Worm (Caenorhabditis elegans) whole organism, L4 larva: ENCODE measurements around the gene F58F9.9.

Source experiments
- nhr-11 ChIP-seq: fragments of 150-350 bp; optimal IDR thresholded peaks from 2 replicates; lab custom pipeline; 2014; ENCODE audit warnings: missing biosample characterization, missing genetic modification characterization
- nhr-237 ChIP-seq: sonication (generic microtip); optimal IDR thresholded peaks from 2 replicates; lab custom pipeline; 2017; ENCODE audit warnings: missing biosample characterization, missing genetic modification characterization
- unc-130 ChIP-seq: sonication (generic microtip); optimal IDR thresholded peaks from 2 replicates; lab custom pipeline; 2016; ENCODE audit warnings: missing genetic modification reagents, missing genetic modification characterization, missing compliant biosample characterization

DNA sequence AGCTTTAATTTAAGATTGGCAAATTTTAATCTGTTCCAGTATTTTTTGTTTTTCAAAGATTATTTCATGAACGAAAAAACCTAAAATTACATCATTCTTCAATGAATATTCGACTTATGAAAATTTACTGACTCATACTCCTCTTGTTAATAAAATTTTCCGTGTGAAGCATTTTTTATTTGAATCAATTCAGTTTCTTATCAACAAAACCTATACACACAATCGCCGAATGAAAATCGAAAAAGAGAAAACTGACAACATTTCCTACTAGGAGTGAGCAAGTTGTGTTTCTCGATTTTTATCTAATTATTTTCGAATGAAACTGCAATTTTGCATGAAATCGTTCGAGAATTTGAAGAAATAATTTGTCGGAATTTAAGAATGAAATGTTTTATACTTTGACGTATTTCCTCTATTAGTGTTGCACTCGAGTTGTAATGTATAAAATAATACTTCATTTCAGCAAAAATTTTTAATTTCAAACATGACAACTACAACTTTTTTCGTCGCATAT lies 9.5 kb upstream of the F58F9.9 start, which contains the start of gene F58F9.4:
- TF ChIP-seq unc-130 (no peak), nhr-11 (tag; lab: Kevin White, UChicago) (no peak), nhr-237 (no peak)
